Fruit fly (Drosophila melanogaster) whole organism, embryonic: ENCODE results near the gene CG6569.
A peak's percentile ranks its signal among the peaks of the same experiment; 100 is the strongest.

Experiments
- B-H2 ChIP-seq: fragments of 200-800 bp; sonication (Bioruptor generic); optimal IDR thresholded peaks from 2 replicates; lab custom pipeline; 2018; ENCODE audit warnings: missing biosample characterization, mild to moderate bottlenecking, missing genetic modification characterization
- BEAF-32 ChIP-seq: fragments of 200-800 bp; sonication (Bioruptor generic); optimal IDR thresholded peaks from 3 replicates; lab custom pipeline; 2017; ENCODE audit warnings: missing biosample characterization, missing genetic modification characterization, mild to moderate bottlenecking, moderate library complexity, missing genetic modification reagents
- CG10267 ChIP-seq: fragments of 200-800 bp; sonication (Bioruptor generic); optimal IDR thresholded peaks from 2 replicates; lab custom pipeline; 2018; ENCODE audit warnings: missing biosample characterization, mild to moderate bottlenecking, missing genetic modification characterization, moderate library complexity
- CG10462 ChIP-seq: fragments of 200-800 bp; sonication (Bioruptor generic); optimal IDR thresholded peaks from 2 replicates; lab custom pipeline; 2016; ENCODE audit warnings: missing biosample characterization, missing genetic modification characterization
- CG11504 ChIP-seq: fragments of 200-800 bp; sonication (Bioruptor generic); optimal IDR thresholded peaks from 3 replicates; lab custom pipeline; 2019; ENCODE audit warnings: missing biosample characterization, mild to moderate bottlenecking, missing genetic modification characterization, moderate library complexity
- CG12391 ChIP-seq: fragments of 200-800 bp; sonication (Bioruptor generic); optimal IDR thresholded peaks from 3 replicates; lab custom pipeline; 2018; ENCODE audit warnings: missing biosample characterization, mild to moderate bottlenecking, missing genetic modification characterization, moderate library complexity
- CG12942 ChIP-seq: fragments of 200-800 bp; sonication (Bioruptor generic); optimal IDR thresholded peaks from 3 replicates; lab custom pipeline; 2016; ENCODE audit warnings: missing biosample characterization, missing genetic modification characterization
- CG14441 ChIP-seq: fragments of 200-800 bp; sonication (Bioruptor generic); IDR thresholded peaks from 2 replicates; pipeline ENCODE4 v1.3.6; 2022; ENCODE audit warnings: missing biosample characterization, missing genetic modification characterization
- CG14965 ChIP-seq: fragments of 200-800 bp; sonication (Bioruptor generic); optimal IDR thresholded peaks from 2 replicates; lab custom pipeline; 2016; ENCODE audit warnings: missing biosample characterization, missing genetic modification characterization, borderline replicate concordance
- CG15011 ChIP-seq: fragments of 200-800 bp; sonication (Bioruptor generic); optimal IDR thresholded peaks from 3 replicates; lab custom pipeline; 2018; ENCODE audit warnings: missing biosample characterization, mild to moderate bottlenecking, missing genetic modification characterization
- CG1603 ChIP-seq: fragments of 200-800 bp; sonication (Bioruptor generic); optimal IDR thresholded peaks from 2 replicates; lab custom pipeline; 2019; ENCODE audit warnings: missing biosample characterization, mild to moderate bottlenecking, missing genetic modification characterization, moderate library complexity
- CG17361 ChIP-seq: fragments of 200-800 bp; sonication (Bioruptor generic); IDR thresholded peaks from 3 replicates; pipeline ENCODE4 v1.3.6; 2022; ENCODE audit warnings: missing biosample characterization, missing genetic modification characterization
- CG18011 ChIP-seq: fragments of 200-800 bp; sonication (Bioruptor generic); optimal IDR thresholded peaks from 2 replicates; lab custom pipeline; 2017; ENCODE audit warnings: missing biosample characterization, missing genetic modification characterization, mild to moderate bottlenecking, moderate library complexity, missing genotype
- CG18262 ChIP-seq: fragments of 200-800 bp; optimal IDR thresholded peaks from 3 replicates; lab custom pipeline; 2019; ENCODE audit warnings: missing biosample characterization, mild to moderate bottlenecking, missing genetic modification characterization, moderate library complexity
- CG18764 ChIP-seq: fragments of 200-800 bp; sonication (Bioruptor generic); optimal IDR thresholded peaks from 3 replicates; lab custom pipeline; 2016; ENCODE audit warnings: missing biosample characterization, missing genetic modification characterization
- CG2120 ChIP-seq: fragments of 200-800 bp; sonication (Bioruptor generic); optimal IDR thresholded peaks from 3 replicates; lab custom pipeline; 2016; ENCODE audit warnings: missing biosample characterization, missing genetic modification characterization
- CG2129 ChIP-seq: fragments of 200-800 bp; sonication (Bioruptor generic); IDR thresholded peaks from 2 replicates; pipeline ENCODE4 v1.3.6; 2022; ENCODE audit warnings: missing biosample characterization, missing genetic modification characterization; ENCODE audit not compliant: partially characterized antibody
- CG2712 ChIP-seq: fragments of 200-800 bp; optimal IDR thresholded peaks from 3 replicates; lab custom pipeline; 2019; ENCODE audit warnings: missing biosample characterization, mild to moderate bottlenecking, missing genetic modification characterization, moderate library complexity
- CG31365 ChIP-seq: fragments of 200-800 bp; sonication (Bioruptor generic); optimal IDR thresholded peaks from 2 replicates; lab custom pipeline; 2018; ENCODE audit warnings: missing biosample characterization, mild to moderate bottlenecking, missing genetic modification characterization
- CG3281 ChIP-seq: fragments of 200-800 bp; sonication (Bioruptor generic); optimal IDR thresholded peaks from 3 replicates; lab custom pipeline; 2017; ENCODE audit warnings: missing biosample characterization, mild to moderate bottlenecking, missing genetic modification characterization
- CG43689 ChIP-seq: fragments of 200-800 bp; sonication (Bioruptor generic); IDR thresholded peaks from 2 replicates; pipeline ENCODE4 v1.3.6; 2022; ENCODE audit warnings: missing biosample characterization, missing genetic modification characterization
- CG7839 ChIP-seq: fragments of 200-800 bp; sonication (Bioruptor generic); optimal IDR thresholded peaks from 3 replicates; lab custom pipeline; 2018; ENCODE audit warnings: missing biosample characterization, mild to moderate bottlenecking, missing genetic modification characterization, moderate library complexity
- CG8089 ChIP-seq: fragments of 200-800 bp; sonication (Bioruptor generic); optimal IDR thresholded peaks from 3 replicates; lab custom pipeline; 2016; ENCODE audit warnings: missing biosample characterization, missing genetic modification characterization
- CG8290 ChIP-seq, 3 experiments: fragments of 200-800 bp; sonication (Bioruptor generic); optimal IDR thresholded peaks; 2 replicates each; lab custom pipeline; 2016 to 2019; ENCODE audit warnings: missing biosample characterization in 3 of 3, missing genetic modification characterization in 3 of 3, mild to moderate bottlenecking in 2 of 3, moderate library complexity in 1 of 3
- CG9437 ChIP-seq: fragments of 200-800 bp; sonication (Bioruptor generic); optimal IDR thresholded peaks from 2 replicates; lab custom pipeline; 2018; ENCODE audit warnings: missing biosample characterization, mild to moderate bottlenecking, missing genetic modification characterization
- D19A ChIP-seq: fragments of 200-800 bp; optimal IDR thresholded peaks from 3 replicates; lab custom pipeline; 2019; ENCODE audit warnings: missing biosample characterization, mild to moderate bottlenecking, missing genetic modification characterization, moderate library complexity
- ERR ChIP-seq: fragments of 200-800 bp; sonication (Bioruptor generic); optimal IDR thresholded peaks from 2 replicates; lab custom pipeline; 2016; ENCODE audit warnings: missing biosample characterization, missing genetic modification characterization
- Hr51 ChIP-seq, 2 experiments: fragments of 200-800 bp; sonication (Bioruptor generic); optimal IDR thresholded peaks; 2 replicates in 1 of 2; 3 replicates in 1 of 2; lab custom pipeline; 2016 to 2018; ENCODE audit warnings: missing biosample characterization in 2 of 2, missing genetic modification characterization in 2 of 2, mild to moderate bottlenecking in 1 of 2, moderate library complexity in 1 of 2
- Med ChIP-seq: fragments of 200-800 bp; sonication (Bioruptor generic); peaks from one replicate; lab custom pipeline; 2016; ENCODE audit warnings: missing biosample characterization, missing genetic modification characterization, mild to moderate bottlenecking, inconsistent platforms, moderate library complexity
- NFAT ChIP-seq: fragments of 200-800 bp; sonication (Bioruptor generic); IDR thresholded peaks from 2 replicates; pipeline ENCODE4 v1.3.6; 2022; ENCODE audit warnings: missing biosample characterization, missing genetic modification characterization
- Ptx1 ChIP-seq: fragments of 200-800 bp; sonication (Bioruptor generic); IDR thresholded peaks from 2 replicates; pipeline ENCODE4 v1.3.6; 2022; ENCODE audit warnings: missing biosample characterization, missing genetic modification characterization
- Rfx ChIP-seq: fragments of 200-800 bp; sonication (Bioruptor generic); IDR thresholded peaks from 2 replicates; pipeline ENCODE4 v1.3.6; 2022; ENCODE audit warnings: missing biosample characterization, missing genetic modification characterization
- Scr ChIP-seq: fragments of 200-800 bp; sonication (Bioruptor generic); IDR thresholded peaks from 2 replicates; pipeline ENCODE4 v1.3.6; 2022; ENCODE audit warnings: missing biosample characterization, missing genetic modification characterization; ENCODE audit not compliant: partially characterized antibody
- Sox102F ChIP-seq: fragments of 200-800 bp; sonication (Bioruptor generic); optimal IDR thresholded peaks from 2 replicates; lab custom pipeline; 2018; ENCODE audit warnings: missing biosample characterization, mild to moderate bottlenecking, missing genetic modification characterization, moderate library complexity
- Stat92E ChIP-seq, 3 experiments: fragments of >200 bp in 2 of 3; fragments of 200-800 bp in 1 of 3; sonication (Bioruptor generic) in 1 of 3; optimal IDR thresholded peaks; 2 replicates each; lab custom pipeline; 2017 to 2019; ENCODE audit warnings: missing biosample characterization in 3 of 3, missing genetic modification characterization in 3 of 3, mild to moderate bottlenecking in 1 of 3, moderate library complexity in 1 of 3
- Usf ChIP-seq: fragments of 200-800 bp; sonication (Bioruptor generic); optimal IDR thresholded peaks from 2 replicates; lab custom pipeline; 2017; ENCODE audit warnings: missing genotype, missing biosample characterization, missing genetic modification characterization
- YL-1 ChIP-seq: fragments of 200-800 bp; sonication (Bioruptor generic); optimal IDR thresholded peaks from 3 replicates; lab custom pipeline; 2017; ENCODE audit warnings: missing biosample characterization, mild to moderate bottlenecking, missing genetic modification characterization
- ash1 ChIP-seq: fragments of 200-800 bp; sonication (Bioruptor generic); optimal IDR thresholded peaks from 2 replicates; lab custom pipeline; 2018; ENCODE audit warnings: missing biosample characterization, mild to moderate bottlenecking, missing genetic modification characterization
- dan ChIP-seq: fragments of 200-800 bp; sonication (Bioruptor generic); IDR thresholded peaks from 2 replicates; pipeline ENCODE4 v1.3.6; 2022; ENCODE audit warnings: missing biosample characterization, missing genetic modification characterization
- danr ChIP-seq: fragments of 200-800 bp; sonication (Bioruptor generic); IDR thresholded peaks from 2 replicates; pipeline ENCODE4 v1.3.6; 2022; ENCODE audit warnings: missing biosample characterization, missing genetic modification characterization
- gem ChIP-seq: fragments of 200-800 bp; sonication (Bioruptor generic); optimal IDR thresholded peaks from 2 replicates; lab custom pipeline; 2019; ENCODE audit warnings: missing biosample characterization, mild to moderate bottlenecking, missing genetic modification characterization, moderate library complexity
- grau ChIP-seq: fragments of 200-800 bp; optimal IDR thresholded peaks from 3 replicates; lab custom pipeline; 2019; ENCODE audit warnings: missing biosample characterization, mild to moderate bottlenecking, missing genetic modification characterization, moderate library complexity
- lbe ChIP-seq: fragments of 200-800 bp; sonication (Bioruptor generic); optimal IDR thresholded peaks from 2 replicates; lab custom pipeline; 2016; ENCODE audit warnings: missing biosample characterization, mild to moderate bottlenecking, missing genetic modification characterization
- pnt ChIP-seq: fragments of 200-800 bp; sonication (Bioruptor generic); optimal IDR thresholded peaks from 3 replicates; lab custom pipeline; 2016; ENCODE audit warnings: missing biosample characterization, missing genetic modification characterization
- pzg ChIP-seq: fragments of 200-800 bp; sonication (Bioruptor generic); optimal IDR thresholded peaks from 3 replicates; lab custom pipeline; 2018; ENCODE audit warnings: missing biosample characterization, mild to moderate bottlenecking, missing genetic modification characterization, moderate library complexity
- row ChIP-seq: fragments of 200-800 bp; sonication (Bioruptor generic); IDR thresholded peaks from 3 replicates; pipeline ENCODE4 v1.3.6; 2022; ENCODE audit warnings: missing biosample characterization, missing genetic modification characterization
- scrt ChIP-seq: fragments of 200-800 bp; sonication (Bioruptor generic); optimal IDR thresholded peaks from 2 replicates; lab custom pipeline; 2018; ENCODE audit warnings: missing biosample characterization, mild to moderate bottlenecking, missing genetic modification characterization, moderate library complexity
- tx ChIP-seq: fragments of 200-800 bp; sonication (Bioruptor generic); optimal IDR thresholded peaks from 2 replicates; lab custom pipeline; 2016; ENCODE audit warnings: missing biosample characterization, missing genetic modification characterization
- wek ChIP-seq: fragments of 200-800 bp; sonication (Bioruptor generic); optimal IDR thresholded peaks from 3 replicates; lab custom pipeline; 2018; ENCODE audit warnings: missing biosample characterization, mild to moderate bottlenecking, missing genetic modification characterization, moderate library complexity
- zfh1 ChIP-seq: fragments of 200-800 bp; sonication (Bioruptor generic); IDR thresholded peaks from 3 replicates; pipeline ENCODE4 v1.3.6; 2022; ENCODE audit warnings: missing biosample characterization, missing genetic modification characterization

Gene CG6569

DNA sequence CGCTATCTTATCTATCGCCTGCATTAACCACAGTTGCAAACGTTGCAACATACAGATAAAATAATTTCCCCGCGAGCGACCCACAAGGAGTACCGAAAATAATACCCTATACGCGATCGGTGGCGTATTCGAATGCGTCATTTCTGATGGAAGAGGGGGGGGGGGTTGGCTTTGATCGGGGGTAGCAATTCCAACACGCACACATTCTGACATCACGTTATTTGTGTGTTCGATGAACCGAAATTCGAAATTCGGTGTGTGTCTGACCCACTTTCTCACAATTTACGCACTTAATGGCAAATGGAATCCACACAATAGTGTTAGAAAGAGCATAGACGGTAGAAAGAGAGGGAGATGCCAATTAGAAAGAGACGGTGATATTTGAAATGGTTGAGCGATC, 31.1 kb downstream of the CG6569 start (continued):
- no peak for TF ChIP-seq lbe
- TF ChIP-seq CG8089 (GFP tag; lab: Kevin White, UChicago): no peak
- no peak for TF ChIP-seq CG15011
- TF ChIP-seq Med (GFP tag; lab: Kevin White, UChicago): peak; percentile 45
- no peak for TF ChIP-seq Ptx1
- TF ChIP-seq ERR (GFP tag; lab: Kevin White, UChicago): no peak
- peak; percentile 17 for TF ChIP-seq CG1603 (tag; lab: Kevin White, UChicago)
- no peak for TF ChIP-seq YL-1
- TF ChIP-seq CG11504 (tag; lab: Kevin White, UChicago): no peak
- no peak for TF ChIP-seq pzg (GFP tag; lab: Kevin White, UChicago)
- no peak for TF ChIP-seq CG18011
- no peak for TF ChIP-seq scrt (GFP tag; lab: Kevin White, UChicago)
- TF ChIP-seq row: peak; percentile 22; the same call in 1 of the 3 replicates
- TF ChIP-seq Scr (GFP tag; lab: Robert Waterston, UW): no peak; the same call in 1 of the 2 replicates
- TF ChIP-seq danr: no peak
- TF ChIP-seq, all 482 proteins: peak for 29

DNA sequence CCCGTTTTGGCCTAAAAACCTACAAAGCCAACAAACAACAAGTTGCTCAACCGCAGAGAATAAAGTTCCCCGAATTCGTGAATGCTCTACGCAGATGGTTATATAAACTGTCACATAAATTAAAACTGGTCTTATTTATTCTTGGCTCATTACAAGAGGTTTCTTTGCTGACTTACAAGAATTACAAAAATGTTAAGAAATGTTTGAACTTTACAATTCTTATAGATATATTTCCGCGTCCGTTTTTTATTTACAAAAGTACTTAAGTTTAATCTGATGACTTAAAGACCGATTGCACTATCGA, 31.6 kb downstream of the CG6569 start:
- TF ChIP-seq D19A (peak; percentile 83), CG18262 (tag; lab: Kevin White, UChicago) (peak; percentile 1), zfh1 (GFP tag; lab: Robert Waterston, UW) (0 out of 3 replicates have a peak, but pooled peaks have one; percentile 15), Hr51 (GFP tag; optimal IDR thresholded peaks at IDR 0.05; lab: Kevin White, UChicago) (peak in 1 of 2 experiments; percentile 49), CG2129 (GFP tag; lab: Robert Waterston, UW) (no peak), CG8290 (GFP tag; optimal IDR thresholded peaks at IDR 0.05; lab: Kevin White, UChicago) (no peak), CG8290 (tag; optimal IDR thresholded peaks at IDR 0.05; lab: Kevin White, UChicago) (peak in 1 of 2 experiments; percentile 25), CG12391 (tag; lab: Kevin White, UChicago) (peak; percentile 6), CG14965 (GFP tag; lab: Kevin White, UChicago) (no peak), Sox102F (GFP tag; lab: Kevin White, UChicago) (peak; percentile 16), CG31365 (tag; lab: Kevin White, UChicago) (no peak), CG2120 (peak; percentile 15), CG12942 (GFP tag; lab: Kevin White, UChicago) (no peak), CG10267 (tag; lab: Kevin White, UChicago) (no peak), Rfx (GFP tag; lab: Robert Waterston, UW) (peak; percentile 29; the same call in 1 of the 2 replicates), CG18764 (GFP tag; lab: Kevin White, UChicago) (no peak), BEAF-32 (GFP tag; lab: Kevin White, UChicago) (no peak), gem (tag; lab: Kevin White, UChicago) (peak; percentile 28), dan (no peak), CG2712 (tag; lab: Kevin White, UChicago) (no peak), CG7839 (tag; lab: Kevin White, UChicago) (peak; percentile 2), B-H2 (GFP tag; lab: Kevin White, UChicago) (no peak), ash1 (no peak), CG43689 (no peak), CG17361 (GFP tag; lab: Robert Waterston, UW) (0 out of 3 replicates have a peak, but pooled peaks have one; percentile 19), tx (no peak), pnt (GFP tag; lab: Kevin White, UChicago) (no peak), wek (no peak), Stat92E (GFP tag; optimal IDR thresholded peaks at IDR 0.05; lab: Kevin White, UChicago) (no peak), NFAT (GFP tag; lab: Robert Waterston, UW) (peak; percentile 24; the same call in 1 of the 2 replicates), CG9437 (GFP tag; lab: Kevin White, UChicago) (no peak), CG14441 (GFP tag; lab: Robert Waterston, UW) (peak; percentile 66), CG3281 (GFP tag; lab: Kevin White, UChicago) (no peak), grau (tag; lab: Kevin White, UChicago) (peak; percentile 14), CG10462 (GFP tag; lab: Kevin White, UChicago) (no peak), Usf (GFP tag; lab: Kevin White, UChicago) (no peak)
